Worm (Caenorhabditis elegans) whole organism, young adult: ENCODE measurements around the gene atg-9.

ENCODE experiments used
- B0035.1 ChIP-seq: sonication (generic microtip); optimal IDR thresholded peaks from 2 replicates; lab custom pipeline; 2016; ENCODE audit warnings: missing genetic modification characterization, mild to moderate bottlenecking, missing compliant biosample characterization, missing genotype, missing genetic modification reagents
- F23B12.7 ChIP-seq: sonication (generic microtip); optimal IDR thresholded peaks from 2 replicates; lab custom pipeline; 2017; ENCODE audit warnings: missing genetic modification characterization, mild to moderate bottlenecking, missing compliant biosample characterization, antibody characterized with exemption, moderate library complexity; ENCODE audit not compliant: insufficient read depth
- F49E8.2 ChIP-seq: sonication (generic microtip); optimal IDR thresholded peaks from 3 replicates; lab custom pipeline; 2017; ENCODE audit warnings: missing genetic modification characterization, mild to moderate bottlenecking, missing compliant biosample characterization, antibody characterized with exemption, moderate library complexity; ENCODE audit not compliant: insufficient read depth
- F52B5.7 ChIP-seq: sonication (generic microtip); optimal IDR thresholded peaks from 2 replicates; lab custom pipeline; 2016; ENCODE audit warnings: mild to moderate bottlenecking, missing genetic modification characterization, missing compliant biosample characterization
- F55B11.4 ChIP-seq: sonication (generic microtip); optimal IDR thresholded peaks from 2 replicates; lab custom pipeline; 2016; ENCODE audit warnings: missing compliant biosample characterization, missing genetic modification characterization, borderline replicate concordance; ENCODE audit not compliant: insufficient read depth
- T07F8.4 ChIP-seq: sonication (generic microtip); optimal IDR thresholded peaks from 2 replicates; lab custom pipeline; 2016; ENCODE audit warnings: mild to moderate bottlenecking, missing genetic modification characterization, moderate library complexity, missing compliant biosample characterization
- athp-1 ChIP-seq: sonication (generic microtip); optimal IDR thresholded peaks from 2 replicates; lab custom pipeline; 2017; ENCODE audit warnings: mild to moderate bottlenecking, missing genetic modification characterization, missing compliant biosample characterization
- attf-6 ChIP-seq: fragments of 200-800 bp; sonication (Bioruptor generic); IDR thresholded peaks from 2 replicates; pipeline ENCODE4 v1.3.6; 2022; ENCODE audit warnings: missing genetic modification reagents, missing genetic modification characterization, missing compliant biosample characterization
- ccch-3 ChIP-seq: fragments of 200-800 bp; sonication (Bioruptor generic); optimal IDR thresholded peaks from 2 replicates; lab custom pipeline; 2018; ENCODE audit warnings: mild to moderate bottlenecking, missing genetic modification characterization, missing compliant biosample characterization
- ceh-91 ChIP-seq: fragments of 200-800 bp; sonication (Bioruptor generic); IDR thresholded peaks from 2 replicates; pipeline ENCODE4 v1.3.6; 2022; ENCODE audit warnings: missing genetic modification reagents, missing genetic modification characterization, missing compliant biosample characterization
- chd-7 ChIP-seq: sonication (generic microtip); optimal IDR thresholded peaks from 2 replicates; lab custom pipeline; 2016; ENCODE audit warnings: mild to moderate bottlenecking, missing genetic modification characterization, moderate library complexity, missing compliant biosample characterization
- dox-1 ChIP-seq: fragments of 200-800 bp; sonication (Bioruptor generic); IDR thresholded peaks from 2 replicates; pipeline ENCODE4 v1.3.6; 2022; ENCODE audit warnings: missing genetic modification reagents, missing genetic modification characterization, missing compliant biosample characterization
- dpff-1 ChIP-seq: sonication (generic microtip); optimal IDR thresholded peaks from 2 replicates; lab custom pipeline; 2017; ENCODE audit warnings: mild to moderate bottlenecking, missing genetic modification characterization, missing compliant biosample characterization
- egl-18 ChIP-seq: fragments of 200-800 bp; sonication (Bioruptor generic); IDR thresholded peaks from 2 replicates; pipeline ENCODE4 v1.3.6; 2022; ENCODE audit warnings: missing genetic modification reagents, missing genetic modification characterization, missing compliant biosample characterization
- him-1 ChIP-seq: sonication (generic microtip); optimal IDR thresholded peaks from 2 replicates; lab custom pipeline; 2016; ENCODE audit warnings: missing genotype, missing genetic modification reagents, missing genetic modification characterization, missing compliant biosample characterization
- hmg-1.2 ChIP-seq: fragments of 200-800 bp; sonication (Bioruptor generic); IDR thresholded peaks from 2 replicates; pipeline ENCODE4 v1.3.6; 2022; ENCODE audit warnings: missing genetic modification reagents, missing genetic modification characterization, missing compliant biosample characterization
- lin-26 ChIP-seq: fragments of 200-800 bp; sonication (Bioruptor generic); IDR thresholded peaks from 2 replicates; pipeline ENCODE4 v1.3.6; 2022; ENCODE audit warnings: missing genetic modification reagents, missing genetic modification characterization, missing compliant biosample characterization
- lin-40 ChIP-seq: sonication (generic microtip); optimal IDR thresholded peaks from 2 replicates; lab custom pipeline; 2016; ENCODE audit warnings: missing genetic modification characterization, mild to moderate bottlenecking, missing compliant biosample characterization, missing genotype, missing genetic modification reagents
- lsl-1 ChIP-seq: fragments of 200-800 bp; sonication (Bioruptor generic); optimal IDR thresholded peaks from 2 replicates; lab custom pipeline; 2018; ENCODE audit warnings: mild to moderate bottlenecking, missing genetic modification characterization, moderate library complexity, missing compliant biosample characterization
- lsy-27 ChIP-seq: sonication (generic microtip); optimal IDR thresholded peaks from 2 replicates; lab custom pipeline; 2017; ENCODE audit warnings: missing genetic modification characterization, mild to moderate bottlenecking, missing compliant biosample characterization, antibody characterized with exemption, missing genotype, borderline replicate concordance; ENCODE audit not compliant: insufficient read depth
- madf-10 ChIP-seq: sonication (generic microtip); optimal IDR thresholded peaks from 2 replicates; lab custom pipeline; 2016; ENCODE audit warnings: mild to moderate bottlenecking, missing genetic modification characterization, missing compliant biosample characterization
- madf-6 ChIP-seq: fragments of 200-800 bp; sonication (Bioruptor generic); IDR thresholded peaks from 2 replicates; pipeline ENCODE4 v1.3.6; 2022; ENCODE audit warnings: missing genetic modification reagents, missing genetic modification characterization, missing compliant biosample characterization
- madf-8 ChIP-seq: fragments of 200-800 bp; sonication (Bioruptor generic); conservative IDR thresholded peaks from 2 replicates; pipeline ENCODE4 v1.3.6; 2022; ENCODE audit warnings: missing genetic modification reagents, missing genetic modification characterization, missing compliant biosample characterization
- nfya-1 ChIP-seq: sonication (generic microtip); optimal IDR thresholded peaks from 2 replicates; lab custom pipeline; 2017; ENCODE audit warnings: antibody characterized with exemption, missing compliant biosample characterization, missing genetic modification characterization, borderline replicate concordance; ENCODE audit not compliant: insufficient read depth
- nfya-2 ChIP-seq: fragments of 200-800 bp; sonication (Bioruptor generic); IDR thresholded peaks from 2 replicates; pipeline ENCODE4 v1.3.6; 2022; ENCODE audit warnings: missing genetic modification reagents, missing genetic modification characterization, missing compliant biosample characterization
- nhr-120 ChIP-seq: fragments of 200-800 bp; sonication (Bioruptor generic); IDR thresholded peaks from 2 replicates; pipeline ENCODE4 v1.3.6; 2022; ENCODE audit warnings: missing genetic modification characterization, missing compliant biosample characterization
- nhr-90 ChIP-seq: sonication (generic microtip); optimal IDR thresholded peaks from 2 replicates; lab custom pipeline; 2016; ENCODE audit warnings: missing genotype, mild to moderate bottlenecking, missing genetic modification characterization, missing compliant biosample characterization
- pha-4 ChIP-seq: fragments of 150-350 bp; sonication (generic microtip); optimal IDR thresholded peaks from 2 replicates; lab custom pipeline; 2014; ENCODE audit warnings: missing biosample characterization, missing genetic modification reagents, missing genetic modification characterization
- rcor-1 ChIP-seq: fragments of 200-800 bp; sonication (Bioruptor generic); IDR thresholded peaks from 2 replicates; pipeline ENCODE4 v1.3.6; 2022; ENCODE audit warnings: missing genetic modification reagents, missing genetic modification characterization, missing compliant biosample characterization
- repo-1 ChIP-seq: sonication (generic microtip); optimal IDR thresholded peaks from 2 replicates; lab custom pipeline; 2017; ENCODE audit warnings: mild to moderate bottlenecking, missing genetic modification characterization, missing compliant biosample characterization
- rpc-1 ChIP-seq, 2 experiments: fragments of 150-350 bp in 1 of 2; sonication (generic microtip) in 1 of 2; optimal IDR thresholded peaks; 2 replicates each; lab custom pipeline; 2014 to 2018; ENCODE audit warnings: missing biosample characterization in 1 of 2, missing genetic modification characterization in 1 of 2, missing genetic modification reagents in 1 of 2, missing genotype in 1 of 2
- sdz-38 ChIP-seq: sonication (generic microtip); optimal IDR thresholded peaks from 2 replicates; lab custom pipeline; 2016; ENCODE audit warnings: missing genotype, missing genetic modification characterization, missing compliant biosample characterization
- somi-1 ChIP-seq: fragments of 200-800 bp; sonication (Bioruptor generic); optimal IDR thresholded peaks from 2 replicates; lab custom pipeline; 2018; ENCODE audit warnings: mild to moderate bottlenecking, missing genetic modification characterization, missing compliant biosample characterization
- sptf-2 ChIP-seq: fragments of 200-800 bp; sonication (Bioruptor generic); optimal IDR thresholded peaks from 2 replicates; lab custom pipeline; 2018; ENCODE audit warnings: mild to moderate bottlenecking, missing genetic modification characterization, missing compliant biosample characterization
- tbp1 ChIP-seq: fragments of 200-800 bp; sonication (Bioruptor generic); optimal IDR thresholded peaks from 2 replicates; lab custom pipeline; 2018; ENCODE audit warnings: mild to moderate bottlenecking, missing genetic modification characterization, missing compliant biosample characterization
- tbx-9 ChIP-seq: sonication (generic microtip); optimal IDR thresholded peaks from 2 replicates; lab custom pipeline; 2016; ENCODE audit warnings: borderline replicate concordance, missing genetic modification characterization, inconsistent platforms, missing compliant biosample characterization
- tlf-1 ChIP-seq: fragments of 200-800 bp; sonication (Bioruptor generic); optimal IDR thresholded peaks from 2 replicates; lab custom pipeline; 2018; ENCODE audit warnings: mild to moderate bottlenecking, missing genetic modification characterization, missing compliant biosample characterization
- unc-130 ChIP-seq: sonication (generic microtip); optimal IDR thresholded peaks from 2 replicates; lab custom pipeline; 2016; ENCODE audit warnings: missing genetic modification reagents, missing genetic modification characterization, missing compliant biosample characterization
- unc-62 ChIP-seq: fragments of 150-350 bp; optimal IDR thresholded peaks from 2 replicates; lab custom pipeline; 2014; ENCODE audit warnings: missing biosample characterization, missing genetic modification reagents, missing genetic modification characterization
- ztf-25 ChIP-seq: fragments of 200-800 bp; sonication (Bioruptor generic); IDR thresholded peaks from 2 replicates; pipeline ENCODE4 v1.3.6; 2022; ENCODE audit warnings: missing genetic modification reagents, missing genetic modification characterization, missing compliant biosample characterization
- ztf-26 ChIP-seq: sonication (generic microtip); optimal IDR thresholded peaks from 2 replicates; lab custom pipeline; 2017; ENCODE audit warnings: missing genetic modification characterization, missing compliant biosample characterization
- ztf-28 ChIP-seq: fragments of 200-800 bp; sonication (Bioruptor generic); IDR thresholded peaks from 2 replicates; pipeline ENCODE4 v1.3.6; 2022; ENCODE audit warnings: missing genetic modification reagents, missing genetic modification characterization, missing compliant biosample characterization

atg-9 gene

DNA sequence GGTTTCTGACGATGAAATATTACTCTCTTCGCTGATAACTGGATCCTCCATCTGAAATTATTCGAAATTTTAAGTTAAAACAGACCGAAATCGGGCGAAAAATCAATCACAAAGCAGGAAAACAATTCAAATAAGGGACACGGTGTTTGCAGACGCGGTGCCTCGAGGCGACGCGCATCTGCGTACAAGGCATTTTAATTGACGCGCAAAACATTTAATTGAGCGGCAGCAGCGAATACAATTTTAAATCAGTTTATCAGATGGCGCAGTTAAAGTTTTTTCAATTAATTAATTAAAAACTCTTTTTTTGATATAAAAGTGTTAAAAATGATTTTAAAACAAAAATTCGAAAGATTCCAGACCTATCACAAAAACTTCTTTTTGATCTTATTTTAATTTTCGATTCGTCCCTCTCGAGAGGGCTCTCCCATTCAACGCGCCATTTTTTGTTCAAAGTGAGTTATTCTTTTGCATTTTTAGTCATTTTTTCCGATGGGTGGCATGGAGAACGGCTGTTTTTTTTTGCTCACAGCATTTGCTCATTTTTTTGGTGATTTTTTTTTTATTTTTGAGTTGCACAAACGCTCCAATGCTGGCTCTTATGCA is 37.6 kb upstream of the atg-9 start, which contains the start of gene phf-10 (continued):
- TF ChIP-seq him-1 (tag; lab: Kevin White, UChicago), result no peak
- no peak for TF ChIP-seq dpff-1 (tag; lab: Kevin White, UChicago)
- TF ChIP-seq attf-6 (GFP tag; lab: Robert Waterston, UW), result no peak
- no peak for TF ChIP-seq lsy-27 (tag; lab: Kevin White, UChicago)
- no peak for TF ChIP-seq nhr-90 (tag; lab: Kevin White, UChicago)
- TF ChIP-seq ccch-3 (GFP tag; lab: Kevin White, UChicago), result no peak
- no peak for TF ChIP-seq sptf-2 (GFP tag; lab: Kevin White, UChicago)
- TF ChIP-seq tlf-1 (GFP tag; lab: Kevin White, UChicago), result no peak
- TF ChIP-seq T07F8.4 (tag; lab: Kevin White, UChicago), result no peak
- TF ChIP-seq ztf-25, result no peak
- no peak for TF ChIP-seq rcor-1 (GFP tag; lab: Robert Waterston, UW)
- no peak for TF ChIP-seq lin-40 (tag; lab: Kevin White, UChicago)
- TF ChIP-seq F23B12.7, result no peak
- no peak for TF ChIP-seq F52B5.7 (tag; lab: Kevin White, UChicago)
- TF ChIP-seq repo-1 (tag; lab: Kevin White, UChicago), result no peak
- TF ChIP-seq unc-130 (GFP tag; lab: Kevin White, UChicago), result no peak
- no peak for TF ChIP-seq pha-4 (tag; lab: Kevin White, UChicago)
- TF ChIP-seq ztf-28, result no peak
- no peak for TF ChIP-seq F49E8.2
- peak; percentile 31; the same call in 1 of the 2 replicates for TF ChIP-seq ceh-91 (GFP tag; lab: Robert Waterston, UW)
- no peak for TF ChIP-seq F55B11.4 (tag; lab: Kevin White, UChicago)
- no peak for TF ChIP-seq unc-62
- TF ChIP-seq madf-6, result peak; percentile 68
- TF ChIP-seq athp-1, result no peak
- TF ChIP-seq tbp1 (GFP tag; lab: Kevin White, UChicago), result no peak
- no peak for TF ChIP-seq egl-18 (GFP tag; lab: Robert Waterston, UW)
- TF ChIP-seq, all 124 proteins: peak for 13

DNA sequence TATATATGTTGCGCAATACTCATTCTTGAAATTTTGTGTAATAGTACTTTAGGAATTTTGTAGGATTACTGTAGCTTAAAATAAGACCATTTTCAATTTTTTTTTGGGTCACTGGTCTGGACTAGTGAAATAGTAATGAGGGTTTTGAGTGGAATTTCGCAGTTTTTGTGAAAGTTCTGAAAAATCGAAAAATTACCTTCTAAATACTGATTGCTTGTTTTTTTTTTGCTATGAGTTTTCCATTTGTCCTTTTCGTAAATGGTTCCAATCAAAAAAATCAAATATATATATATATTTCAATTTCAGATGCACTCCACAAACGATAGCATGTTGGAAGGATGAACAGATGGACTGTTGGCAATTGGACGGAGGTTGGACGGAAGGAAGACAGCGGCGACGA is 36.8 kb upstream of the atg-9 start, which contains the start of gene nhr-15:
Gene nhr-15 (plus strand): TSS at position 301 of the 400 bp plus-strand sequence.
- TF ChIP-seq lsl-1 (GFP tag; lab: Kevin White, UChicago), result peak; percentile 14
- TF ChIP-seq lin-26 (GFP tag; lab: Robert Waterston, UW), result no peak
- TF ChIP-seq, all 124 proteins: peak for 1

DNA sequence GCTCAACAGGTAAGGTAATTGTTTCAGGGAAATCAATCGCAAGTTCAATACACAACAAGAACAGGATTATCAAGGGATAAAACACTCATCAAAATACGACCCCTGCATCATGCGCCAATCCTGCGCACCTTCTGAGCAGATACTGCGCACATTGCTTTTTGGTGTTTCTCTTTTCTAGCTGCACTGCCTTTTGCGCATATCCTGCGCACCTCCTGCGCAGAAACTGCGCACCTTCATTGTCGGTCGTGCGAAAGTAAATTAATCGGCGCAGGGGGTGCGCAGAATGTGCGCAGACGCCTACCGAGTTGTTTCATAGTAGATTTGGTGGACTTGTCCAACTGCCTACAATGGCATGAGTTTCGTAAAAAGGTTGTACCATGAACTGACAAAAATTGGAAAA is 32.3 kb upstream of the atg-9 start:
- 0 out of 2 replicates have a peak, but pooled peaks have one; percentile 23 for TF ChIP-seq dox-1

DNA sequence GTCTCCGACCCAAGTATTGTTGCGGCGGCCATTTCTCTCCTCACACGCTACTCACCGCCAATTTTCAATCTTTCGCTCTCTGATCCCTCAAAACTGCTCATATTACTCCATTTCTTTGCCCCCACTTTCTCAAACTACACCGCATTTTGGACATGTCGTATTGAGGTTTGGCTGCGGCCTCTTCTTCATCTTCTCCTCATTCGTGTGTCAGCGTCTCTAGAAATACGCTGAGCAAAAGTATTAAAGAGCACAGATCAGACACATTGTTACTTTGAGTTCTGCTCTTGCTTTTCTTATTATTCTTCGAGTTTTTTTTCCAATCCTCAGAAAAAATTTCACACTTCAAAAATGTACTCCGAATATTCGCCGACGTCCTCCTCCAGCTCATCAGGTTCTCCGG is 29.2 kb upstream of the atg-9 start:
- TF ChIP-seq rpc-1 (optimal IDR thresholded peaks at IDR 0.05; lab: Kevin White, UChicago), result no peak
- TF ChIP-seq rpc-1 (tag; optimal IDR thresholded peaks at IDR 0.05; lab: Kevin White, UChicago), result no peak
- no peak for TF ChIP-seq lin-26 (GFP tag; lab: Robert Waterston, UW)
- TF ChIP-seq nfya-2 (GFP tag; lab: Robert Waterston, UW), result no peak
- TF ChIP-seq attf-6 (GFP tag; lab: Robert Waterston, UW), result no peak
- TF ChIP-seq sdz-38 (tag; lab: Kevin White, UChicago), result no peak
- no peak for TF ChIP-seq B0035.1
- TF ChIP-seq madf-8, result no peak
- TF ChIP-seq F49E8.2, result no peak
- no peak for TF ChIP-seq tbx-9 (tag; lab: Kevin White, UChicago)
- TF ChIP-seq lin-40 (tag; lab: Kevin White, UChicago), result no peak
- no peak for TF ChIP-seq nhr-120
- TF ChIP-seq egl-18 (GFP tag; lab: Robert Waterston, UW), result no peak
- TF ChIP-seq F55B11.4 (tag; lab: Kevin White, UChicago), result no peak
- TF ChIP-seq hmg-1.2 (GFP tag; lab: Robert Waterston, UW), result no peak
- no peak for TF ChIP-seq somi-1
- no peak for TF ChIP-seq pha-4 (tag; lab: Kevin White, UChicago)
- TF ChIP-seq ztf-26 (tag; lab: Kevin White, UChicago), result no peak
- TF ChIP-seq nfya-1 (tag; lab: Kevin White, UChicago), result no peak
- no peak for TF ChIP-seq madf-10
- TF ChIP-seq chd-7 (tag; lab: Kevin White, UChicago), result no peak
